Worm (Caenorhabditis elegans) whole organism, L2 larva: ENCODE measurements around the gene ZC449.7.

Experiments
- C34F6.9 ChIP-seq: fragments of 150-350 bp; optimal IDR thresholded peaks from 2 replicates; lab custom pipeline; 2014; ENCODE audit warnings: missing biosample characterization, missing genetic modification characterization
- F13H6.1 ChIP-seq: sonication (generic microtip); optimal IDR thresholded peaks from 2 replicates; lab custom pipeline; 2016; ENCODE audit warnings: missing genetic modification characterization, missing compliant biosample characterization
- R02D3.7 ChIP-seq: fragments of 150-350 bp; optimal IDR thresholded peaks from 2 replicates; lab custom pipeline; 2014; ENCODE audit warnings: missing biosample characterization, missing genetic modification characterization
- Y55F3AM.14 ChIP-seq: fragments of 200-800 bp; sonication (Bioruptor generic); optimal IDR thresholded peaks from 2 replicates; lab custom pipeline; 2018; ENCODE audit warnings: mild to moderate bottlenecking, missing genetic modification characterization, missing compliant biosample characterization
- ZK546.5 ChIP-seq: sonication (generic microtip); optimal IDR thresholded peaks from 2 replicates; lab custom pipeline; 2017; ENCODE audit warnings: missing biosample characterization, missing genetic modification characterization
- alr-1 ChIP-seq: fragments of 150-350 bp; optimal IDR thresholded peaks from 2 replicates; lab custom pipeline; 2014; ENCODE audit warnings: missing biosample characterization, missing genetic modification characterization
- aly-2 ChIP-seq: fragments of 150-350 bp; optimal IDR thresholded peaks from 2 replicates; lab custom pipeline; 2014; ENCODE audit warnings: missing biosample characterization, missing genetic modification characterization
- ama-1 ChIP-seq: fragments of 150-350 bp; optimal IDR thresholded peaks from 2 replicates; lab custom pipeline; 2018; ENCODE audit warnings: inconsistent platforms
- blmp-1 ChIP-seq: sonication (generic microtip); optimal IDR thresholded peaks from 2 replicates; lab custom pipeline; 2017; ENCODE audit warnings: missing genetic modification characterization, mild to moderate bottlenecking, missing compliant biosample characterization, antibody characterized with exemption, moderate library complexity; ENCODE audit not compliant: insufficient read depth
- ceh-16 ChIP-seq: fragments of 150-350 bp; optimal IDR thresholded peaks from 2 replicates; lab custom pipeline; 2014; ENCODE audit warnings: missing biosample characterization, missing genetic modification characterization
- ceh-82 ChIP-seq: fragments of 150-350 bp; optimal IDR thresholded peaks from 2 replicates; lab custom pipeline; 2014; ENCODE audit warnings: missing biosample characterization, missing genetic modification characterization
- crh-2 ChIP-seq: sonication (generic microtip); optimal IDR thresholded peaks from 2 replicates; lab custom pipeline; 2017; ENCODE audit warnings: missing biosample characterization, missing genetic modification characterization
- dmd-4 ChIP-seq: sonication (generic microtip); optimal IDR thresholded peaks from 2 replicates; lab custom pipeline; 2017; ENCODE audit warnings: missing biosample characterization, missing genetic modification characterization
- egl-27 ChIP-seq: sonication (generic microtip); optimal IDR thresholded peaks from 3 replicates; lab custom pipeline; 2017; ENCODE audit warnings: missing biosample characterization, missing genetic modification reagents, missing genetic modification characterization
- elt-1 ChIP-seq: fragments of 150-350 bp; optimal IDR thresholded peaks from 2 replicates; lab custom pipeline; 2014; ENCODE audit warnings: missing biosample characterization, missing genetic modification characterization
- elt-3 ChIP-seq: sonication (generic microtip); optimal IDR thresholded peaks from 2 replicates; lab custom pipeline; 2017; ENCODE audit warnings: missing biosample characterization, missing genetic modification characterization
- fos-1 ChIP-seq: fragments of 150-350 bp; optimal IDR thresholded peaks from 2 replicates; lab custom pipeline; 2014; ENCODE audit warnings: missing biosample characterization, missing genetic modification characterization
- gmeb-1 ChIP-seq: fragments of 150-350 bp; optimal IDR thresholded peaks from 2 replicates; lab custom pipeline; 2014; ENCODE audit warnings: missing biosample characterization, missing genetic modification characterization
- lin-11 ChIP-seq: fragments of 150-350 bp; sonication (generic microtip); optimal IDR thresholded peaks from 2 replicates; lab custom pipeline; 2014; ENCODE audit warnings: missing biosample characterization, missing genetic modification characterization, inconsistent platforms, mixed read lengths
- lin-13 ChIP-seq: fragments of 150-350 bp; optimal IDR thresholded peaks from 2 replicates; lab custom pipeline; 2014; ENCODE audit warnings: missing biosample characterization, missing genetic modification reagents, missing genetic modification characterization
- lin-39 ChIP-seq: fragments of 150-350 bp; optimal IDR thresholded peaks from 2 replicates; lab custom pipeline; 2014; ENCODE audit warnings: missing biosample characterization, missing genetic modification reagents, missing genetic modification characterization
- lsy-2 ChIP-seq, 2 experiments: fragments of 150-350 bp in 1 of 2; sonication (generic microtip) in 1 of 2; optimal IDR thresholded peaks; 2 replicates each; lab custom pipeline; 2014 to 2017; ENCODE audit warnings: missing biosample characterization in 2 of 2, missing genetic modification characterization in 2 of 2
- mab-5 ChIP-seq: fragments of 150-350 bp; optimal IDR thresholded peaks from 2 replicates; lab custom pipeline; 2014; ENCODE audit warnings: missing biosample characterization, missing genetic modification characterization
- mbf-1 ChIP-seq: sonication (generic microtip); optimal IDR thresholded peaks from 2 replicates; lab custom pipeline; 2017; ENCODE audit warnings: missing biosample characterization, missing genetic modification characterization
- mdl-1 ChIP-seq, 2 experiments: fragments of 150-350 bp in 1 of 2; sonication (generic microtip) in 1 of 2; optimal IDR thresholded peaks; 2 replicates each; lab custom pipeline; 2017; ENCODE audit warnings: missing biosample characterization in 2 of 2, missing genetic modification characterization in 2 of 2
- nhr-10 ChIP-seq: sonication (generic microtip); optimal IDR thresholded peaks from 2 replicates; lab custom pipeline; 2017; ENCODE audit warnings: missing biosample characterization, missing genetic modification characterization
- nhr-11 ChIP-seq: fragments of 150-350 bp; optimal IDR thresholded peaks from 2 replicates; lab custom pipeline; 2014; ENCODE audit warnings: missing biosample characterization, missing genetic modification characterization
- nhr-12 ChIP-seq: fragments of 150-350 bp; optimal IDR thresholded peaks from 2 replicates; lab custom pipeline; 2014; ENCODE audit warnings: missing biosample characterization, missing genetic modification characterization
- nhr-129 ChIP-seq: fragments of 150-350 bp; optimal IDR thresholded peaks from 2 replicates; lab custom pipeline; 2014; ENCODE audit warnings: missing biosample characterization, missing genetic modification characterization
- nhr-21 ChIP-seq: fragments of 150-350 bp; optimal IDR thresholded peaks from 2 replicates; lab custom pipeline; 2014; ENCODE audit warnings: missing biosample characterization, missing genetic modification characterization
- nhr-23 ChIP-seq: fragments of 150-350 bp; optimal IDR thresholded peaks from 2 replicates; lab custom pipeline; 2014; ENCODE audit warnings: missing biosample characterization, missing genetic modification reagents, missing genetic modification characterization
- nhr-237 ChIP-seq: fragments of 150-350 bp; optimal IDR thresholded peaks from 2 replicates; lab custom pipeline; 2014; ENCODE audit warnings: missing biosample characterization, missing genetic modification characterization
- nhr-25 ChIP-seq: fragments of 150-350 bp; sonication (generic microtip); optimal IDR thresholded peaks from 3 replicates; lab custom pipeline; 2014; ENCODE audit warnings: missing biosample characterization, missing genetic modification characterization
- nhr-6 ChIP-seq: fragments of 150-350 bp; optimal IDR thresholded peaks from 2 replicates; lab custom pipeline; 2014; ENCODE audit warnings: missing biosample characterization, missing genetic modification characterization
- nhr-77 ChIP-seq: fragments of 150-350 bp; optimal IDR thresholded peaks from 2 replicates; lab custom pipeline; 2014; ENCODE audit warnings: missing biosample characterization, missing genetic modification characterization
- peb-1 ChIP-seq: fragments of 150-350 bp; optimal IDR thresholded peaks from 2 replicates; lab custom pipeline; 2014; ENCODE audit warnings: missing biosample characterization, missing genetic modification characterization
- sem-4 ChIP-seq: fragments of 150-350 bp; optimal IDR thresholded peaks from 2 replicates; lab custom pipeline; 2014; ENCODE audit warnings: missing biosample characterization, missing genetic modification reagents, missing genetic modification characterization
- skn-1 ChIP-seq: sonication (generic microtip); optimal IDR thresholded peaks from 2 replicates; lab custom pipeline; 2017; ENCODE audit warnings: missing biosample characterization, missing genetic modification characterization
- sma-3 ChIP-seq: sonication (generic microtip); optimal IDR thresholded peaks from 2 replicates; lab custom pipeline; 2016; ENCODE audit warnings: missing genetic modification reagents, missing genetic modification characterization, missing compliant biosample characterization
- sma-9 ChIP-seq, 2 experiments: fragments of 150-350 bp in 1 of 2; sonication (generic microtip) in 1 of 2; optimal IDR thresholded peaks; 2 replicates each; lab custom pipeline; 2014 to 2016; ENCODE audit warnings: missing genetic modification characterization in 2 of 2, mild to moderate bottlenecking in 1 of 2, missing biosample characterization in 1 of 2, missing compliant biosample characterization in 1 of 2, missing genetic modification reagents in 1 of 2, moderate library complexity in 1 of 2
- snpc-4 ChIP-seq: fragments of 150-350 bp; optimal IDR thresholded peaks from 2 replicates; lab custom pipeline; 2014; ENCODE audit warnings: missing biosample characterization, missing genetic modification characterization
- unc-39 ChIP-seq: fragments of 150-350 bp; optimal IDR thresholded peaks from 2 replicates; lab custom pipeline; 2014; ENCODE audit warnings: missing biosample characterization, missing genetic modification characterization
- unc-55 ChIP-seq: fragments of 150-350 bp; sonication (generic microtip); optimal IDR thresholded peaks from 3 replicates; lab custom pipeline; 2014; ENCODE audit warnings: missing biosample characterization, missing genetic modification reagents, missing genetic modification characterization
- unc-62 ChIP-seq: fragments of 150-350 bp; optimal IDR thresholded peaks from 2 replicates; lab custom pipeline; 2014; ENCODE audit warnings: missing biosample characterization, missing genetic modification reagents, missing genetic modification characterization
- zag-1 ChIP-seq: fragments of 150-350 bp; optimal IDR thresholded peaks from 2 replicates; lab custom pipeline; 2014; ENCODE audit warnings: missing biosample characterization, missing genetic modification characterization
- ztf-1 ChIP-seq: fragments of 200-800 bp; sonication (Bioruptor generic); conservative IDR thresholded peaks from 2 replicates; pipeline ENCODE4 v1.3.6; 2022; ENCODE audit warnings: missing genetic modification characterization, missing compliant biosample characterization
- ztf-11 ChIP-seq: sonication (generic microtip); optimal IDR thresholded peaks from 2 replicates; lab custom pipeline; 2017; ENCODE audit warnings: missing biosample characterization, missing genetic modification characterization
- ztf-4 ChIP-seq: fragments of 150-350 bp; optimal IDR thresholded peaks from 2 replicates; lab custom pipeline; 2014; ENCODE audit warnings: missing biosample characterization, missing genetic modification characterization

The ZC449.7 gene

ce11 chrX:4982009-4982625 is 31.8 kb upstream of the ZC449.7 start:
- TF ChIP-seq ztf-4 (tag; lab: Kevin White, UChicago) (no peak), mdl-1 (tag; optimal IDR thresholded peaks at IDR 0.05; lab: Kevin White, UChicago) (peak; percentile 37 to 38), nhr-129 (peak; percentile 60), lsy-2 (tag; optimal IDR thresholded peaks at IDR 0.05; lab: Kevin White, UChicago) (peak in 1 of 2 experiments; percentile 58), F13H6.1 (tag; lab: Kevin White, UChicago) (peak; percentile 35), fos-1 (no peak), ama-1 (lab: Kevin White, UChicago) (no peak), nhr-21 (tag; lab: Kevin White, UChicago) (no peak), mbf-1 (tag; lab: Kevin White, UChicago) (no peak), snpc-4 (tag; lab: Kevin White, UChicago) (no peak), elt-3 (tag; lab: Kevin White, UChicago) (no peak), ztf-1 (GFP tag; lab: Robert Waterston, UW) (no peak), ceh-16 (tag; lab: Kevin White, UChicago) (no peak), ztf-11 (tag; lab: Kevin White, UChicago) (no peak), unc-39 (no peak), Y55F3AM.14 (GFP tag; lab: Kevin White, UChicago) (peak; percentile 57), aly-2 (tag; lab: Kevin White, UChicago) (no peak), crh-2 (peak; percentile 49), nhr-6 (tag; lab: Kevin White, UChicago) (peak; percentile 39), elt-1 (tag; lab: Kevin White, UChicago) (no peak), dmd-4 (tag; lab: Kevin White, UChicago) (no peak), skn-1 (no peak), nhr-12 (no peak), nhr-77 (tag; lab: Kevin White, UChicago) (no peak), nhr-10 (tag; lab: Kevin White, UChicago) (no peak), lin-39 (tag; lab: Kevin White, UChicago) (no peak), sem-4 (tag; lab: Kevin White, UChicago) (peak; percentile 55), nhr-237 (no peak), blmp-1 (tag; lab: Kevin White, UChicago) (no peak), nhr-25 (tag; lab: Kevin White, UChicago) (no peak), nhr-23 (tag; lab: Kevin White, UChicago) (no peak), peb-1 (tag; lab: Kevin White, UChicago) (no peak), mab-5 (tag; lab: Kevin White, UChicago) (peak; percentile 41), ceh-82 (tag; lab: Kevin White, UChicago) (no peak), alr-1 (tag; lab: Kevin White, UChicago) (no peak), lin-13 (GFP tag; lab: Kevin White, UChicago) (no peak), zag-1 (tag; lab: Kevin White, UChicago) (peak; percentile 88), ZK546.5 (tag; lab: Kevin White, UChicago) (no peak), R02D3.7 (no peak), gmeb-1 (tag; lab: Kevin White, UChicago) (no peak), sma-9 (GFP tag; optimal IDR thresholded peaks at IDR 0.05; lab: Kevin White, UChicago) (peak; percentile 65), sma-9 (tag; optimal IDR thresholded peaks at IDR 0.05; lab: Kevin White, UChicago) (no peak), lin-11 (tag; lab: Kevin White, UChicago) (peak; percentile 46), C34F6.9 (tag; lab: Kevin White, UChicago) (peak; percentile 47), sma-3 (no peak), unc-55 (GFP tag; lab: Kevin White, UChicago) (peak; percentile 57), unc-62 (GFP tag; lab: Kevin White, UChicago) (no peak), nhr-11 (tag; lab: Kevin White, UChicago) (no peak), egl-27 (tag; lab: Kevin White, UChicago) (no peak)
